Worm (Caenorhabditis elegans) whole organism, L1 larva: Measurements from ENCODE around the gene F08A7.1.

Source experiments
- C04F5.9 ChIP-seq: sonication (generic microtip); optimal IDR thresholded peaks from 2 replicates; lab custom pipeline; 2016; ENCODE audit warnings: missing genetic modification characterization, missing compliant biosample characterization
- C34B4.2 ChIP-seq: sonication (generic microtip); optimal IDR thresholded peaks from 2 replicates; lab custom pipeline; 2017; ENCODE audit warnings: mild to moderate bottlenecking, missing genetic modification characterization, missing compliant biosample characterization
- aha-1 ChIP-seq: fragments of 150-350 bp; optimal IDR thresholded peaks from 2 replicates; lab custom pipeline; 2014; ENCODE audit warnings: missing biosample characterization, missing genetic modification characterization
- aly-2 ChIP-seq: fragments of 150-350 bp; optimal IDR thresholded peaks from 2 replicates; lab custom pipeline; 2014; ENCODE audit warnings: missing biosample characterization, missing genetic modification characterization
- ama-1 ChIP-seq: fragments of 150-350 bp; optimal IDR thresholded peaks from 2 replicates; lab custom pipeline; 2014
- blmp-1 ChIP-seq: fragments of 150-350 bp; optimal IDR thresholded peaks from 2 replicates; lab custom pipeline; 2014; ENCODE audit warnings: missing biosample characterization, missing genetic modification characterization
- ceh-82 ChIP-seq, 3 experiments: fragments of 150-350 bp in 1 of 3; sonication (generic microtip) in 2 of 3; optimal IDR thresholded peaks; 2 replicates each; lab custom pipeline; 2014 to 2017; ENCODE audit warnings: missing biosample characterization in 3 of 3, missing genetic modification characterization in 3 of 3
- ces-1 ChIP-seq: fragments of 150-350 bp; optimal IDR thresholded peaks from 2 replicates; lab custom pipeline; 2014; ENCODE audit warnings: missing biosample characterization, missing genetic modification reagents, missing genetic modification characterization
- dpl-1 ChIP-seq, 3 experiments: fragments of 150-350 bp in 2 of 3; sonication (generic microtip) in 1 of 3; optimal IDR thresholded peaks; 2 replicates each; lab custom pipeline; 2014 to 2017; ENCODE audit warnings: missing biosample characterization in 3 of 3, missing genetic modification characterization in 3 of 3, missing genetic modification reagents in 3 of 3
- dsc-1 ChIP-seq: sonication (generic microtip); optimal IDR thresholded peaks from 2 replicates; lab custom pipeline; 2016; ENCODE audit warnings: mild to moderate bottlenecking, missing genetic modification characterization, missing compliant biosample characterization
- efl-1 ChIP-seq, 4 experiments: fragments of 150-350 bp; optimal IDR thresholded peaks in 3 of 4; peaks in 1 of 4; 1 replicate in 1 of 4; 2 replicates in 3 of 4; lab custom pipeline; 2014; ENCODE audit warnings: missing biosample characterization in 2 of 4, missing genetic modification characterization in 2 of 4, missing genetic modification reagents in 2 of 4
- grh-1 ChIP-seq: fragments of 200-800 bp; sonication (Bioruptor generic); IDR thresholded peaks from 2 replicates; pipeline ENCODE4 v1.3.6; 2022; ENCODE audit warnings: missing genetic modification reagents, missing genetic modification characterization, missing compliant biosample characterization
- hlh-4 ChIP-seq: sonication (generic microtip); optimal IDR thresholded peaks from 2 replicates; lab custom pipeline; 2016; ENCODE audit warnings: mild to moderate bottlenecking, missing genetic modification characterization, missing compliant biosample characterization
- isw-1 ChIP-seq: fragments of 200-800 bp; sonication (Bioruptor generic); IDR thresholded peaks from 2 replicates; pipeline ENCODE4 v1.3.6; 2022; ENCODE audit warnings: missing genetic modification characterization, missing compliant biosample characterization
- jun-1 ChIP-seq: fragments of 150-350 bp; optimal IDR thresholded peaks from 2 replicates; lab custom pipeline; 2014; ENCODE audit warnings: missing biosample characterization, missing genetic modification reagents, missing genetic modification characterization
- lin-14 ChIP-seq: fragments of 200-800 bp; sonication (Bioruptor generic); optimal IDR thresholded peaks from 2 replicates; lab custom pipeline; 2018; ENCODE audit warnings: mild to moderate bottlenecking, missing genetic modification characterization, moderate library complexity, missing compliant biosample characterization
- lin-35 ChIP-seq, 2 experiments: fragments of 150-350 bp; optimal IDR thresholded peaks; 2 replicates each; lab custom pipeline; 2014; ENCODE audit warnings: missing biosample characterization in 2 of 2, missing genetic modification characterization in 2 of 2, missing genetic modification reagents in 2 of 2
- lsy-2 ChIP-seq, 2 experiments: fragments of 150-350 bp; optimal IDR thresholded peaks; 2 replicates each; lab custom pipeline; 2014; ENCODE audit warnings: missing biosample characterization in 2 of 2, missing genetic modification characterization in 2 of 2
- mdl-1 ChIP-seq, 2 experiments: fragments of 150-350 bp; optimal IDR thresholded peaks; 2 replicates each; lab custom pipeline; 2014 to 2017; ENCODE audit warnings: missing biosample characterization in 2 of 2, missing genetic modification characterization in 2 of 2, inconsistent platforms in 1 of 2
- nhr-20 ChIP-seq: sonication (generic microtip); optimal IDR thresholded peaks from 2 replicates; lab custom pipeline; 2016; ENCODE audit warnings: mild to moderate bottlenecking, missing genetic modification characterization, missing compliant biosample characterization
- nhr-71 ChIP-seq: sonication (generic microtip); optimal IDR thresholded peaks from 2 replicates; lab custom pipeline; 2016; ENCODE audit warnings: mild to moderate bottlenecking, missing genetic modification characterization, moderate library complexity, missing compliant biosample characterization
- nhr-85 ChIP-seq: sonication (generic microtip); peaks from one replicate; lab custom pipeline; 2016; ENCODE audit warnings: missing genetic modification characterization, inconsistent platforms, missing compliant biosample characterization
- nhr-90 ChIP-seq: sonication (generic microtip); optimal IDR thresholded peaks from 2 replicates; lab custom pipeline; 2016; ENCODE audit warnings: mild to moderate bottlenecking, missing genetic modification characterization, missing compliant biosample characterization; ENCODE audit not compliant: poor library complexity
- pag-3 ChIP-seq: sonication (generic microtip); optimal IDR thresholded peaks from 2 replicates; lab custom pipeline; 2017; ENCODE audit warnings: missing genetic modification characterization, mild to moderate bottlenecking, missing compliant biosample characterization, antibody characterized with exemption, borderline replicate concordance; ENCODE audit not compliant: insufficient read depth
- rnt-1 ChIP-seq: sonication (generic microtip); optimal IDR thresholded peaks from 2 replicates; lab custom pipeline; 2016; ENCODE audit warnings: mild to moderate bottlenecking, missing genetic modification characterization, moderate library complexity, missing compliant biosample characterization
- skn-1 ChIP-seq: fragments of 150-350 bp; optimal IDR thresholded peaks from 2 replicates; lab custom pipeline; 2014; ENCODE audit warnings: missing biosample characterization, missing genetic modification characterization
- snu-23 ChIP-seq: sonication (generic microtip); optimal IDR thresholded peaks from 2 replicates; lab custom pipeline; 2016; ENCODE audit warnings: missing genetic modification characterization, missing compliant biosample characterization
- sup-37 ChIP-seq: fragments of 200-800 bp; sonication (Bioruptor generic); optimal IDR thresholded peaks from 2 replicates; lab custom pipeline; 2018; ENCODE audit warnings: mild to moderate bottlenecking, missing genetic modification characterization, missing compliant biosample characterization
- tbx-2 ChIP-seq: sonication (generic microtip); optimal IDR thresholded peaks from 2 replicates; lab custom pipeline; 2016; ENCODE audit warnings: missing genetic modification characterization, missing compliant biosample characterization
- vab-15 ChIP-seq: sonication (generic microtip); optimal IDR thresholded peaks from 2 replicates; lab custom pipeline; 2017; ENCODE audit warnings: missing genotype, mild to moderate bottlenecking, missing genetic modification characterization, missing compliant biosample characterization
- xbp-1 ChIP-seq: sonication (generic microtip); optimal IDR thresholded peaks from 2 replicates; lab custom pipeline; 2016; ENCODE audit warnings: missing genetic modification characterization, missing compliant biosample characterization
- ztf-11 ChIP-seq, 2 experiments: sonication (generic microtip); optimal IDR thresholded peaks; 2 replicates each; lab custom pipeline; 2016 to 2017; ENCODE audit warnings: missing genetic modification characterization in 2 of 2, missing biosample characterization in 1 of 2, missing compliant biosample characterization in 1 of 2

F08A7.1 gene

DNA sequence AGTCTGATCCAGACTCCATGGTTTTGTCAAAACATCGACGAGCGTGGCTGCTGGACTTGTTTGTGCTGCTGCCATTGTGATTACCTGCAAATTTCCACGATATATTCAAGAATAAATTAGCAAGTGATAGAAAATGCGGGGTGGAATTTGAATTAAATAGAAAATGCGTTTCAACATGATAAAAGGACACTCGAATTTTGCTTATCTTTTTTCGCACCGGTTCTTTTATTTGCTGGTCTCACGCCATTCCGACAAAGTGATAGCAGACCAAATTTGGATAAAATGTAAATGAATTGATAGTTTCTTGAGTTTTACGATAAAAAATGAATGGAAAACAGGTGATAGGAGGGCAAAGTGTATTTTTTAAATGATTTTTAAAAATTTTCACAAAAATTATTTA lies 26.9 kb downstream of the F08A7.1 start, which contains the start of gene elo-2 (continued):
- TF ChIP-seq lin-35 (GFP tag; optimal IDR thresholded peaks at IDR 0.05; lab: Kevin White, UChicago): peak in 1 of 2 experiments; percentile 18
- TF ChIP-seq vab-15 (tag; lab: Kevin White, UChicago): no peak
- no peak for TF ChIP-seq ceh-82 (tag; optimal IDR thresholded peaks at IDR 0.05; lab: Kevin White, UChicago)
- TF ChIP-seq ces-1 (GFP tag; lab: Kevin White, UChicago): no peak
- TF ChIP-seq dsc-1: no peak
- TF ChIP-seq xbp-1 (tag; lab: Kevin White, UChicago): no peak
- no peak for TF ChIP-seq ztf-11 (tag; optimal IDR thresholded peaks at IDR 0.05; lab: Kevin White, UChicago)
- TF ChIP-seq jun-1 (tag; lab: Kevin White, UChicago): no peak

DNA sequence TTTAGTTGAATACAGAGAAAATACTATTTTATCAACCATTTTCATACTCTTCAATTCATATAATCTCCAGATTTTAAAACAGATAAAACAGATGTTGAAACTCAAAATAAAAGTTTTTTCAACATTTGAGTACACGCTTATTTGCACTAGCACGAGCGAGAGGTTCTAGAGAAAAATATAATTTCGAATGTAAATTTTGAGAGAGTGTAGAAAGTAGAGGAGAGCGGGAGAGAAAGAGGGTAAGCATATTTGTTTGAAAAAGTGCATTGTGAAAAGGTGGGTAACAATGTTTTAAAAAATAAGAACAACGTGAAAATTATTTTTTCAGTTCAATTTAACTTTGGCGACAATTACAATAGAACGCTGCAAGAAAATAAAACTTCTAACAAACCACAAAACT lies 27.4 kb downstream of the F08A7.1 start:
- TF ChIP-seq lin-14 (GFP tag; lab: Kevin White, UChicago): peak; percentile 42
- no peak for TF ChIP-seq aha-1 (tag; lab: Kevin White, UChicago)
- TF ChIP-seq skn-1: peak; percentile 14
- peak; percentile 6 for TF ChIP-seq efl-1 (optimal IDR thresholded peaks at IDR 0.05; lab: Kevin White, UChicago)
- TF ChIP-seq efl-1 (GFP tag; optimal IDR thresholded peaks at IDR 0.05 in 1 of 2; lab: Kevin White, UChicago): no peak
- no peak for TF ChIP-seq sup-37 (GFP tag; lab: Kevin White, UChicago)
- TF ChIP-seq, all 84 proteins: peak for 3

DNA sequence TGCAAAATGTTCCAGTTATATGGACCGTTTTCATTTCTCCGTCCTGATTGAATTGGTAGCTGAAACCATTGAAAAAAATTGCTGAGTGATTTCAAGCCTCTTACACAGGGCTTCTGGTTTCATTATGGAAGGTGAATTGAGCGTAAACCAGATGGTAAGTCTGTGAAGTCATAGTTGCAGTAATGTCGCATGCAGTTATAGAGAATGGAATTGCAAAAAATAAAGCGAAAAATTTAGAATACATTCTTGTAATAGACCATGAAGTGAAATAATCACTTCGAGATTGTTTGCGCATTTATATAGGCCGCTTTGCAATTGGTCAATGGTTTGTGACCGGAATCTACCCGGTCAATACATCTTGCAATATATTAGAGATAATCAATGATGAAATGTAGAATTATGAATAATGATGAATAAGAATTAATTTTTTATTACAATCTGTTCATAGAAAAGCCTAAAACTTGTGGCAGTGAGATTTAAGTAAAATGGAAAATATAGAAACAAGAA lies 29.7 kb downstream of the F08A7.1 start, which contains the start of gene F11E6.4:
Gene F11E6.4, minus strand, starts transcription at position 259 of the 507 bp plus-strand sequence.
- TF ChIP-seq lin-14 (GFP tag; lab: Kevin White, UChicago) (no peak), pag-3 (tag; lab: Kevin White, UChicago) (no peak), nhr-90 (no peak), rnt-1 (no peak), ama-1 (lab: Kevin White, UChicago) (no peak), nhr-85 (tag; lab: Kevin White, UChicago) (peak; percentile 62), aly-2 (tag; lab: Kevin White, UChicago) (peak; percentile 17)

DNA sequence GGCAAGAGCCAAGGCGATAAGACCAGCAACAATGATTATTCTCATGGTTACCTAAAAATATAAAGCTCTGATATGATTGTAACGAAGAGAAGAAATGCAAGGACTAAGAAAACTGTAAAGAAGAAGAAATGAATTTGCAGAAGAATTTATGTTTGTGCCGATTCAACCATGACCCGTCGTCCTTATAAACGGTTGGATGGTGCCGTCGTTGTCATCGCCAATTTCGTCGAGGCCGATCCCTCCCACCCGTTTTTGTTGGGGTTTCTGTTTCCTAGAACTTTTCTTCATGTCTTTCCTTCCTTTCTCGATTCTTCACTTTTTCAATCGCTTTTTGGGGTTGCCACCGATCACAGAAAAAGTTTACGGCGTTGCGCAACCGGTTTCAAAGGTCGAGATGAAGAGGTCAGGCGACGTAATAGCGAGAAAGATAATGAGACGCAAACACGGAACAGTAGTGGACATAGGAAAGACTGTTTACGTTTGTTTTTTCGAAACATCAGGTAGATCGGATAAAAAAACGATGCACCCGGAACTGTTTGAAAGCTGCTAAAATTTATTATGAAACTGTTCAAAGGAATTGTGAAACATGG lies 31.6 kb downstream of the F08A7.1 start, which contains the start of gene epic-1:
Gene epic-1, minus strand, starts transcription at position 51 of the 590 bp plus-strand sequence.
- TF ChIP-seq nhr-90: no peak
- peak; percentile 93 for TF ChIP-seq nhr-85 (tag; lab: Kevin White, UChicago)
- TF ChIP-seq lin-14 (GFP tag; lab: Kevin White, UChicago): peak; percentile 82
- peak; percentile 80 for TF ChIP-seq grh-1 (GFP tag; lab: Robert Waterston, UW)
- peak in 1 of 2 experiments; percentile 35 for TF ChIP-seq lin-35 (GFP tag; optimal IDR thresholded peaks at IDR 0.05; lab: Kevin White, UChicago)
- TF ChIP-seq blmp-1 (tag; lab: Kevin White, UChicago): peak; percentile 95
- peak; percentile 22 for TF ChIP-seq nhr-71
- TF ChIP-seq tbx-2 (tag; lab: Kevin White, UChicago): peak; percentile 13
- TF ChIP-seq C34B4.2 (tag; lab: Kevin White, UChicago): no peak
- peak in 1 of 3 experiments; percentile 11 for TF ChIP-seq dpl-1 (GFP tag; optimal IDR thresholded peaks at IDR 0.05; lab: Kevin White, UChicago)
- TF ChIP-seq efl-1 (optimal IDR thresholded peaks at IDR 0.05; lab: Kevin White, UChicago): no peak
- peak in 1 of 2 experiments; percentile 38 for TF ChIP-seq efl-1 (GFP tag; optimal IDR thresholded peaks at IDR 0.05 in 1 of 2; lab: Kevin White, UChicago)
- TF ChIP-seq nhr-20: peak; percentile 27
- TF ChIP-seq isw-1 (GFP tag; lab: Robert Waterston, UW): no peak
- peak in 1 of 2 experiments; percentile 11 for TF ChIP-seq lsy-2 (tag; optimal IDR thresholded peaks at IDR 0.05; lab: Kevin White, UChicago)
- TF ChIP-seq mdl-1 (tag; optimal IDR thresholded peaks at IDR 0.05; lab: Kevin White, UChicago): peak in 1 of 2 experiments; percentile 25
- peak; percentile 57 for TF ChIP-seq snu-23

DNA sequence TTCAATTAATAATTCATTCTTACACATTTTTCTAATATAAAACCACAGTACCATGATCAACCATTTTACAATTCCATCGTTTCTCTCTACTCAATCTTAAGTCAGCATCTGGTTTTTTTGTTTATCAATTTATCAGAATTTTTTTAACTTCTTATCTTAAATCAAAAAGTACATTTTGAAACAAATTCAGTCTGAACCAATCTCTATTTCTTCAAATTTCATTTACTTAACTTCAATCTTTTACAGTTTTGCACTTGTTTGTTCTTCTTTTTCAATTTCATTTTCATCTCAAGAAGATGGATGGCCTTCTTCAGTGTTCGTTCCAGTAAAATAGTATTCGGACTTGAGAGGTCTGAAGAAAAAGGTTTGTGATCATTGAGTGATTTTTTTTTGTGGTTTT lies 32.6 kb downstream of the F08A7.1 start, which contains the start of gene gba-3:
Gene gba-3, plus strand, starts transcription at position 301 of the 400 bp plus-strand sequence.
- TF ChIP-seq nhr-85 (tag; lab: Kevin White, UChicago) (peak; percentile 81), lin-14 (GFP tag; lab: Kevin White, UChicago) (peak; percentile 38), blmp-1 (tag; lab: Kevin White, UChicago) (peak; percentile 9), C04F5.9 (tag; lab: Kevin White, UChicago) (no peak), hlh-4 (tag; lab: Kevin White, UChicago) (no peak)
